Fruit fly (Drosophila melanogaster) whole organism, embryonic: ENCODE data around the gene enc.
A peak's percentile ranks its signal among the peaks of the same experiment; 100 is the strongest.

ENCODE experiments used
- Atf3 ChIP-seq: fragments of 200-800 bp; sonication (Bioruptor generic); optimal IDR thresholded peaks from 3 replicates; lab custom pipeline; 2016; ENCODE audit warnings: missing biosample characterization, missing genetic modification characterization
- CG11560 ChIP-seq: fragments of 200-800 bp; sonication (Bioruptor generic); IDR thresholded peaks from 3 replicates; pipeline ENCODE4 v1.3.6; 2022; ENCODE audit warnings: missing biosample characterization, missing genetic modification characterization
- CG12155 ChIP-seq: fragments of 200-800 bp; sonication (Bioruptor generic); optimal IDR thresholded peaks from 3 replicates; lab custom pipeline; 2016; ENCODE audit warnings: missing biosample characterization, missing genetic modification characterization
- CG14441 ChIP-seq: fragments of 200-800 bp; sonication (Bioruptor generic); IDR thresholded peaks from 2 replicates; pipeline ENCODE4 v1.3.6; 2022; ENCODE audit warnings: missing biosample characterization, missing genetic modification characterization
- CG1529 ChIP-seq: fragments of 200-800 bp; sonication (Bioruptor generic); optimal IDR thresholded peaks from 3 replicates; lab custom pipeline; 2018; ENCODE audit warnings: missing biosample characterization, missing genetic modification characterization
- CG1647 ChIP-seq: fragments of 200-800 bp; sonication (Bioruptor generic); optimal IDR thresholded peaks from 3 replicates; lab custom pipeline; 2016; ENCODE audit warnings: missing biosample characterization, missing genetic modification characterization
- CG16813 ChIP-seq: fragments of 200-800 bp; sonication (Bioruptor generic); IDR thresholded peaks from 3 replicates; pipeline ENCODE4 v1.3.6; 2022; ENCODE audit warnings: missing biosample characterization, missing genetic modification characterization; ENCODE audit not compliant: partially characterized antibody
- CG16815 ChIP-seq: fragments of 200-800 bp; sonication (Bioruptor generic); optimal IDR thresholded peaks from 3 replicates; lab custom pipeline; 2017; ENCODE audit warnings: missing biosample characterization, mild to moderate bottlenecking, missing genetic modification characterization
- CG17612 ChIP-seq: fragments of 200-800 bp; sonication (Bioruptor generic); IDR thresholded peaks from 2 replicates; pipeline ENCODE4 v1.3.6; 2022; ENCODE audit warnings: missing biosample characterization, missing genetic modification characterization
- CG18011 ChIP-seq: fragments of 200-800 bp; sonication (Bioruptor generic); optimal IDR thresholded peaks from 2 replicates; lab custom pipeline; 2017; ENCODE audit warnings: missing biosample characterization, missing genetic modification characterization, mild to moderate bottlenecking, moderate library complexity, missing genotype
- CG18599 ChIP-seq: fragments of 200-800 bp; sonication (Bioruptor generic); optimal IDR thresholded peaks from 3 replicates; lab custom pipeline; 2017; ENCODE audit warnings: missing biosample characterization, missing genetic modification characterization, mild to moderate bottlenecking, moderate library complexity, missing genetic modification reagents
- CG2678 ChIP-seq: fragments of 200-800 bp; sonication (Bioruptor generic); optimal IDR thresholded peaks from 3 replicates; lab custom pipeline; 2019; ENCODE audit warnings: missing biosample characterization, mild to moderate bottlenecking, missing genetic modification characterization, moderate library complexity
- CG3281 ChIP-seq: fragments of 200-800 bp; sonication (Bioruptor generic); optimal IDR thresholded peaks from 3 replicates; lab custom pipeline; 2017; ENCODE audit warnings: missing biosample characterization, mild to moderate bottlenecking, missing genetic modification characterization
- CG3726 ChIP-seq: fragments of 200-800 bp; sonication (Bioruptor generic); IDR thresholded peaks from 3 replicates; pipeline ENCODE4, ENCODE4 v1.3.6; 2022; ENCODE audit warnings: missing biosample characterization, missing genetic modification characterization
- CG3838 ChIP-seq: fragments of 200-800 bp; sonication (Bioruptor generic); optimal IDR thresholded peaks from 3 replicates; lab custom pipeline; 2016; ENCODE audit warnings: missing biosample characterization, missing genetic modification characterization
- CG4617 ChIP-seq: fragments of 200-800 bp; sonication (Bioruptor generic); optimal IDR thresholded peaks from 3 replicates; lab custom pipeline; 2016; ENCODE audit warnings: missing biosample characterization, missing genetic modification characterization, borderline replicate concordance
- CG4707 ChIP-seq: fragments of 200-800 bp; sonication (Bioruptor generic); optimal IDR thresholded peaks from 2 replicates; lab custom pipeline; 2018; ENCODE audit warnings: missing biosample characterization, mild to moderate bottlenecking, missing genetic modification characterization, moderate library complexity
- CG5180 ChIP-seq: fragments of 200-800 bp; sonication (Bioruptor generic); optimal IDR thresholded peaks from 3 replicates; lab custom pipeline; 2017; ENCODE audit warnings: missing biosample characterization, missing genetic modification characterization, mild to moderate bottlenecking, moderate library complexity, missing genetic modification reagents
- CG7963 ChIP-seq: fragments of 200-800 bp; sonication (Bioruptor generic); IDR thresholded peaks from 3 replicates; pipeline ENCODE4 v1.3.6; 2022; ENCODE audit warnings: missing biosample characterization, missing genetic modification characterization; ENCODE audit not compliant: partially characterized antibody
- CG8281 ChIP-seq: fragments of 200-800 bp; sonication (Bioruptor generic); optimal IDR thresholded peaks from 2 replicates; lab custom pipeline; 2018; ENCODE audit warnings: missing biosample characterization, mild to moderate bottlenecking, missing genetic modification characterization, moderate library complexity
- CG8388 ChIP-seq: fragments of 200-800 bp; sonication (Bioruptor generic); optimal IDR thresholded peaks from 2 replicates; lab custom pipeline; 2019; ENCODE audit warnings: missing biosample characterization, mild to moderate bottlenecking, missing genetic modification characterization, moderate library complexity
- CG9727 ChIP-seq: fragments of 200-800 bp; sonication (Bioruptor generic); optimal IDR thresholded peaks from 3 replicates; lab custom pipeline; 2017; ENCODE audit warnings: missing biosample characterization, mild to moderate bottlenecking, missing genetic modification characterization
- CHES-1-like ChIP-seq: fragments of 200-800 bp; sonication (Bioruptor generic); optimal IDR thresholded peaks from 2 replicates; lab custom pipeline; 2016; ENCODE audit warnings: missing biosample characterization, missing genetic modification characterization
- Deaf1 ChIP-seq: fragments of 200-800 bp; optimal IDR thresholded peaks from 3 replicates; lab custom pipeline; 2019; ENCODE audit warnings: missing biosample characterization, mild to moderate bottlenecking, missing genetic modification characterization, moderate library complexity
- Dek ChIP-seq: fragments of 200-800 bp; sonication (Bioruptor generic); optimal IDR thresholded peaks from 3 replicates; lab custom pipeline; 2019; ENCODE audit warnings: missing biosample characterization, mild to moderate bottlenecking, missing genetic modification characterization, moderate library complexity
- Dip2 ChIP-seq: fragments of 200-800 bp; sonication (Bioruptor generic); IDR thresholded peaks from 2 replicates; pipeline ENCODE4 v1.3.6; 2022; ENCODE audit warnings: missing biosample characterization, missing genetic modification characterization
- HmgZ ChIP-seq: fragments of 200-800 bp; sonication (Bioruptor generic); optimal IDR thresholded peaks from 2 replicates; lab custom pipeline; 2018; ENCODE audit warnings: missing biosample characterization, mild to moderate bottlenecking, missing genetic modification characterization
- Hr51 ChIP-seq, 2 experiments: fragments of 200-800 bp; sonication (Bioruptor generic); optimal IDR thresholded peaks; 2 replicates in 1 of 2; 3 replicates in 1 of 2; lab custom pipeline; 2016 to 2018; ENCODE audit warnings: missing biosample characterization in 2 of 2, missing genetic modification characterization in 2 of 2, mild to moderate bottlenecking in 1 of 2, moderate library complexity in 1 of 2
- Lim3 ChIP-seq: fragments of 200-800 bp; sonication (Bioruptor generic); IDR thresholded peaks from 2 replicates; pipeline ENCODE4 v1.3.6; 2022; ENCODE audit warnings: missing biosample characterization, missing genetic modification characterization
- MTF-1 ChIP-seq: fragments of 200-800 bp; sonication (Bioruptor generic); optimal IDR thresholded peaks from 2 replicates; lab custom pipeline; 2018; ENCODE audit warnings: missing biosample characterization, mild to moderate bottlenecking, missing genetic modification characterization, borderline replicate concordance
- Mes4 ChIP-seq: fragments of 200-800 bp; sonication (Bioruptor generic); optimal IDR thresholded peaks from 2 replicates; lab custom pipeline; 2016; ENCODE audit warnings: missing biosample characterization, missing genetic modification characterization
- Six4 ChIP-seq: fragments of 200-800 bp; sonication (Bioruptor generic); optimal IDR thresholded peaks from 2 replicates; lab custom pipeline; 2016; ENCODE audit warnings: missing biosample characterization, missing genetic modification characterization
- Ssrp ChIP-seq: fragments of 200-800 bp; sonication (Bioruptor generic); optimal IDR thresholded peaks from 2 replicates; lab custom pipeline; 2018; ENCODE audit warnings: missing biosample characterization, mild to moderate bottlenecking, missing genetic modification characterization, moderate library complexity
- br ChIP-seq: fragments of >200 bp; optimal IDR thresholded peaks from 2 replicates; lab custom pipeline; 2017
- cg ChIP-seq: fragments of 200-800 bp; sonication (Bioruptor generic); optimal IDR thresholded peaks from 3 replicates; lab custom pipeline; 2019; ENCODE audit warnings: missing biosample characterization, mild to moderate bottlenecking, missing genetic modification characterization, moderate library complexity
- en ChIP-seq: fragments of 200-800 bp; sonication (Bioruptor generic); optimal IDR thresholded peaks from 2 replicates; lab custom pipeline; 2016; ENCODE audit warnings: missing biosample characterization, missing genetic modification characterization
- eyg ChIP-seq: fragments of 200-800 bp; sonication (Bioruptor generic); optimal IDR thresholded peaks from 3 replicates; lab custom pipeline; 2016; ENCODE audit warnings: missing biosample characterization, missing genetic modification characterization
- fd3F ChIP-seq: fragments of 200-800 bp; sonication (Bioruptor generic); optimal IDR thresholded peaks from 2 replicates; lab custom pipeline; 2018; ENCODE audit warnings: missing biosample characterization, mild to moderate bottlenecking, missing genetic modification characterization, moderate library complexity
- fd96Cb ChIP-seq: fragments of 200-800 bp; sonication (Bioruptor generic); optimal IDR thresholded peaks from 2 replicates; lab custom pipeline; 2018; ENCODE audit warnings: missing biosample characterization, mild to moderate bottlenecking, missing genetic modification characterization, moderate library complexity
- grn ChIP-seq: fragments of 200-800 bp; sonication (Bioruptor generic); optimal IDR thresholded peaks from 3 replicates; lab custom pipeline; 2017; ENCODE audit warnings: missing biosample characterization, missing genetic modification characterization
- hth ChIP-seq: fragments of >200 bp; optimal IDR thresholded peaks from 2 replicates; lab custom pipeline; 2017; ENCODE audit warnings: inconsistent platforms
- inv ChIP-seq: fragments of 200-800 bp; sonication (Bioruptor generic); IDR thresholded peaks from 2 replicates; pipeline ENCODE4 v1.3.6; 2022; ENCODE audit warnings: missing biosample characterization, missing genetic modification characterization; ENCODE audit not compliant: partially characterized antibody
- jigr1 ChIP-seq: fragments of 200-800 bp; sonication (Bioruptor generic); IDR thresholded peaks from 3 replicates; pipeline ENCODE4 v1.3.6; 2022; ENCODE audit warnings: missing biosample characterization, missing genetic modification characterization
- kah ChIP-seq: fragments of 200-800 bp; sonication (Bioruptor generic); optimal IDR thresholded peaks from 2 replicates; lab custom pipeline; 2018; ENCODE audit warnings: missing biosample characterization, mild to moderate bottlenecking, missing genetic modification characterization
- lmd ChIP-seq: fragments of 200-800 bp; sonication (Bioruptor generic); IDR thresholded peaks from 2 replicates; pipeline ENCODE4 v1.3.6; 2022; ENCODE audit warnings: missing biosample characterization, missing genetic modification characterization
- mam ChIP-seq: fragments of 200-800 bp; sonication (Bioruptor generic); optimal IDR thresholded peaks from 3 replicates; lab custom pipeline; 2016; ENCODE audit warnings: missing biosample characterization, missing genetic modification characterization
- nom ChIP-seq: fragments of 200-800 bp; sonication (Bioruptor generic); optimal IDR thresholded peaks from 2 replicates; lab custom pipeline; 2017; ENCODE audit warnings: missing biosample characterization, missing genetic modification characterization, mild to moderate bottlenecking, moderate library complexity, missing genetic modification reagents
- pros ChIP-seq: fragments of 200-800 bp; sonication (Bioruptor generic); optimal IDR thresholded peaks from 3 replicates; lab custom pipeline; 2019; ENCODE audit warnings: missing biosample characterization, mild to moderate bottlenecking, missing genetic modification characterization, moderate library complexity
- scrt ChIP-seq: fragments of 200-800 bp; sonication (Bioruptor generic); optimal IDR thresholded peaks from 2 replicates; lab custom pipeline; 2018; ENCODE audit warnings: missing biosample characterization, mild to moderate bottlenecking, missing genetic modification characterization, moderate library complexity
- z ChIP-seq: fragments of 200-800 bp; sonication (Bioruptor generic); IDR thresholded peaks from 3 replicates; pipeline ENCODE4 v1.3.6; 2022; ENCODE audit warnings: missing biosample characterization, missing genetic modification characterization

Gene enc

dm6 chr3L:3791043-3791682 lies 27.3 kb upstream of the enc start (continued):
- TF ChIP-seq CG2678 (tag; lab: Kevin White, UChicago) (no peak), Lim3 (GFP tag; lab: Robert Waterston, UW) (no peak), fd3F (GFP tag; lab: Kevin White, UChicago) (no peak), pros (GFP tag; lab: Kevin White, UChicago) (no peak), CG18599 (GFP tag; lab: Kevin White, UChicago) (no peak), CG3281 (GFP tag; lab: Kevin White, UChicago) (no peak), CG11560 (tag; lab: Robert Waterston, UW) (0 out of 3 replicates have a peak, but pooled peaks have one; percentile 21), CG7963 (GFP tag; lab: Robert Waterston, UW) (no peak), mam (no peak), Dip2 (no peak), CG4617 (GFP tag; lab: Kevin White, UChicago) (no peak), CG9727 (GFP tag; lab: Kevin White, UChicago) (peak; percentile 12), MTF-1 (GFP tag; lab: Kevin White, UChicago) (no peak), nom (no peak), CG1647 (no peak), CG18011 (GFP tag; lab: Kevin White, UChicago) (no peak), CG16815 (no peak), CG4707 (no peak), Dek (tag; lab: Kevin White, UChicago) (no peak), CG14441 (GFP tag; lab: Robert Waterston, UW) (no peak), br (no peak), Deaf1 (no peak), CG3838 (no peak), scrt (GFP tag; lab: Kevin White, UChicago) (no peak), en (no peak), jigr1 (GFP tag; lab: Robert Waterston, UW) (no peak), Ssrp (tag; lab: Kevin White, UChicago) (no peak), CG3726 (GFP tag; lab: Robert Waterston, UW) (no peak), grn (GFP tag; lab: Kevin White, UChicago) (no peak), CHES-1-like (GFP tag; lab: Kevin White, UChicago) (no peak), hth (lab: Kevin White, UChicago) (no peak), z (no peak), cg (no peak), kah (GFP tag; lab: Kevin White, UChicago) (no peak), lmd (0 out of 2 replicates have a peak, but pooled peaks have one; percentile 16), CG5180 (GFP tag; lab: Kevin White, UChicago) (no peak), CG16813 (no peak), CG8388 (GFP tag; lab: Kevin White, UChicago) (peak; percentile 38), Mes4 (GFP tag; lab: Kevin White, UChicago) (no peak), Hr51 (GFP tag; optimal IDR thresholded peaks at IDR 0.05; lab: Kevin White, UChicago) (peak in 1 of 2 experiments; percentile 8), CG17612 (GFP tag; lab: Robert Waterston, UW) (no peak), Six4 (GFP tag; lab: Kevin White, UChicago) (no peak), fd96Cb (no peak), HmgZ (tag; lab: Kevin White, UChicago) (no peak), Atf3 (no peak), inv (GFP tag; lab: Robert Waterston, UW) (no peak), CG12155 (GFP tag; lab: Kevin White, UChicago) (no peak), CG1529 (GFP tag; lab: Kevin White, UChicago) (no peak), eyg (GFP tag; lab: Kevin White, UChicago) (no peak), CG8281 (tag; lab: Kevin White, UChicago) (no peak)
